Fruit fly (Drosophila melanogaster) whole organism, embryonic: ENCODE measurements around the gene Kdm5.

Source experiments
- ATbp ChIP-seq: fragments of 200-800 bp; sonication (Bioruptor generic); optimal IDR thresholded peaks from 2 replicates; lab custom pipeline; 2017; ENCODE audit warnings: missing biosample characterization, mild to moderate bottlenecking, missing genetic modification characterization, missing genetic modification reagents
- B-H2 ChIP-seq: fragments of 200-800 bp; sonication (Bioruptor generic); optimal IDR thresholded peaks from 2 replicates; lab custom pipeline; 2018; ENCODE audit warnings: missing biosample characterization, mild to moderate bottlenecking, missing genetic modification characterization
- CG10366 ChIP-seq: fragments of 200-800 bp; sonication (Bioruptor generic); IDR thresholded peaks from 2 replicates; pipeline ENCODE4 v1.3.6; 2022; ENCODE audit warnings: missing biosample characterization, missing genetic modification characterization
- CG10959 ChIP-seq: fragments of 200-800 bp; sonication (Bioruptor generic); IDR thresholded peaks from 2 replicates; pipeline ENCODE4 v1.3.6; 2022; ENCODE audit warnings: missing biosample characterization, missing genetic modification characterization
- CG12299 ChIP-seq: fragments of 200-800 bp; sonication (Bioruptor generic); optimal IDR thresholded peaks from 2 replicates; lab custom pipeline; 2018; ENCODE audit warnings: missing biosample characterization, mild to moderate bottlenecking, missing genetic modification characterization
- CG1233 ChIP-seq: fragments of 200-800 bp; sonication (Bioruptor generic); optimal IDR thresholded peaks from 4 replicates; lab custom pipeline; 2018; ENCODE audit warnings: missing biosample characterization, mild to moderate bottlenecking, missing genetic modification characterization
- CG12659 ChIP-seq: fragments of 200-800 bp; sonication (Bioruptor generic); optimal IDR thresholded peaks from 3 replicates; lab custom pipeline; 2017; ENCODE audit warnings: mild to moderate bottlenecking, missing biosample characterization, missing genetic modification reagents, missing genetic modification characterization
- CG13894 ChIP-seq: fragments of 200-800 bp; sonication (Bioruptor generic); optimal IDR thresholded peaks from 3 replicates; lab custom pipeline; 2018; ENCODE audit warnings: missing biosample characterization, mild to moderate bottlenecking, missing genetic modification characterization, moderate library complexity
- CG14710 ChIP-seq: fragments of 200-800 bp; sonication (Bioruptor generic); optimal IDR thresholded peaks from 3 replicates; lab custom pipeline; 2019; ENCODE audit warnings: missing biosample characterization, mild to moderate bottlenecking, missing genetic modification characterization, moderate library complexity
- CG15479 ChIP-seq: fragments of 200-800 bp; sonication (Bioruptor generic); optimal IDR thresholded peaks from 3 replicates; lab custom pipeline; 2019; ENCODE audit warnings: missing biosample characterization, mild to moderate bottlenecking, missing genetic modification characterization, moderate library complexity
- CG1602 ChIP-seq: fragments of 200-800 bp; sonication (Bioruptor generic); optimal IDR thresholded peaks from 3 replicates; lab custom pipeline; 2016; ENCODE audit warnings: missing biosample characterization, missing genetic modification characterization
- CG17385 ChIP-seq: fragments of 200-800 bp; sonication (Bioruptor generic); optimal IDR thresholded peaks from 3 replicates; lab custom pipeline; 2018; ENCODE audit warnings: missing biosample characterization, mild to moderate bottlenecking, missing genetic modification characterization
- CG17912 ChIP-seq: fragments of 200-800 bp; sonication (Bioruptor generic); optimal IDR thresholded peaks from 2 replicates; lab custom pipeline; 2018; ENCODE audit warnings: missing biosample characterization, mild to moderate bottlenecking, missing genetic modification characterization
- CG3065 ChIP-seq: fragments of 200-800 bp; sonication (Bioruptor generic); optimal IDR thresholded peaks from 2 replicates; lab custom pipeline; 2016; ENCODE audit warnings: missing biosample characterization, missing genetic modification characterization
- CG4282 ChIP-seq: fragments of 200-800 bp; sonication (Bioruptor generic); optimal IDR thresholded peaks from 2 replicates; lab custom pipeline; 2016; ENCODE audit warnings: missing biosample characterization, missing genetic modification characterization
- CG6175 ChIP-seq: fragments of 200-800 bp; sonication (Bioruptor generic); IDR thresholded peaks from 3 replicates; pipeline ENCODE4 v1.3.6; 2022; ENCODE audit warnings: missing biosample characterization, missing genetic modification characterization
- CG7987 ChIP-seq: fragments of 200-800 bp; sonication (Bioruptor generic); optimal IDR thresholded peaks from 2 replicates; lab custom pipeline; 2018; ENCODE audit warnings: missing biosample characterization, mild to moderate bottlenecking, missing genetic modification characterization, moderate library complexity
- CG9817 ChIP-seq: fragments of 200-800 bp; sonication (Bioruptor generic); optimal IDR thresholded peaks from 2 replicates; lab custom pipeline; 2018; ENCODE audit warnings: missing biosample characterization, mild to moderate bottlenecking, missing genetic modification characterization, moderate library complexity
- E2f2 ChIP-seq: fragments of 200-800 bp; sonication (Bioruptor generic); IDR thresholded peaks from 2 replicates; pipeline ENCODE4 v1.3.6; 2022; ENCODE audit warnings: missing biosample characterization, missing genetic modification characterization
- Hand ChIP-seq: fragments of 200-800 bp; sonication (Bioruptor generic); optimal IDR thresholded peaks from 2 replicates; lab custom pipeline; 2017; ENCODE audit warnings: mild to moderate bottlenecking, missing biosample characterization, missing genetic modification reagents, missing genetic modification characterization
- HmgZ ChIP-seq: fragments of 200-800 bp; sonication (Bioruptor generic); optimal IDR thresholded peaks from 2 replicates; lab custom pipeline; 2018; ENCODE audit warnings: missing biosample characterization, mild to moderate bottlenecking, missing genetic modification characterization
- Lim3 ChIP-seq: fragments of 200-800 bp; sonication (Bioruptor generic); IDR thresholded peaks from 2 replicates; pipeline ENCODE4 v1.3.6; 2022; ENCODE audit warnings: missing biosample characterization, missing genetic modification characterization
- MBD-R2 ChIP-seq: fragments of 200-800 bp; sonication (Bioruptor generic); IDR thresholded peaks from 2 replicates; pipeline ENCODE4 v1.3.6; 2022; ENCODE audit warnings: missing biosample characterization, missing genetic modification characterization
- NC2β ChIP-seq: fragments of 200-800 bp; sonication (Bioruptor generic); optimal IDR thresholded peaks from 2 replicates; lab custom pipeline; 2016; ENCODE audit warnings: missing biosample characterization, missing genetic modification characterization
- NFAT ChIP-seq: fragments of 200-800 bp; sonication (Bioruptor generic); IDR thresholded peaks from 2 replicates; pipeline ENCODE4 v1.3.6; 2022; ENCODE audit warnings: missing biosample characterization, missing genetic modification characterization
- Nf-YC ChIP-seq: fragments of 200-800 bp; optimal IDR thresholded peaks from 3 replicates; lab custom pipeline; 2019; ENCODE audit warnings: missing biosample characterization, mild to moderate bottlenecking, missing genetic modification characterization, moderate library complexity
- NfI ChIP-seq: fragments of 200-800 bp; sonication (Bioruptor generic); optimal IDR thresholded peaks from 3 replicates; lab custom pipeline; 2018; ENCODE audit warnings: missing biosample characterization, mild to moderate bottlenecking, missing genetic modification characterization, moderate library complexity
- Six4 ChIP-seq: fragments of 200-800 bp; sonication (Bioruptor generic); optimal IDR thresholded peaks from 2 replicates; lab custom pipeline; 2016; ENCODE audit warnings: missing biosample characterization, missing genetic modification characterization
- Sry-δ ChIP-seq: fragments of 200-800 bp; sonication (Bioruptor generic); optimal IDR thresholded peaks from 2 replicates; lab custom pipeline; 2016; ENCODE audit warnings: missing biosample characterization, missing genetic modification characterization
- Xbp1 ChIP-seq: fragments of 200-800 bp; sonication (Bioruptor generic); optimal IDR thresholded peaks from 3 replicates; lab custom pipeline; 2016; ENCODE audit warnings: missing biosample characterization, mild to moderate bottlenecking, missing genetic modification characterization
- abd-A ChIP-seq: fragments of 200-800 bp; sonication (Bioruptor generic); optimal IDR thresholded peaks from 3 replicates; lab custom pipeline; 2019; ENCODE audit warnings: missing biosample characterization, mild to moderate bottlenecking, missing genetic modification characterization, moderate library complexity
- bbx ChIP-seq: fragments of 200-800 bp; sonication (Bioruptor generic); IDR thresholded peaks from 2 replicates; pipeline ENCODE4 v1.3.6; 2022; ENCODE audit warnings: missing biosample characterization, missing genetic modification characterization; ENCODE audit not compliant: partially characterized antibody
- bigmax ChIP-seq: fragments of 200-800 bp; sonication (Bioruptor generic); optimal IDR thresholded peaks from 2 replicates; lab custom pipeline; 2018; ENCODE audit warnings: missing biosample characterization, mild to moderate bottlenecking, missing genetic modification characterization
- dimm ChIP-seq: fragments of 200-800 bp; sonication (Bioruptor generic); IDR thresholded peaks from 2 replicates; pipeline ENCODE4 v1.3.6; 2022; ENCODE audit warnings: missing biosample characterization, missing genetic modification characterization
- ems ChIP-seq: fragments of 200-800 bp; sonication (Bioruptor generic); optimal IDR thresholded peaks from 3 replicates; lab custom pipeline; 2016; ENCODE audit warnings: missing biosample characterization, missing genetic modification characterization
- fru ChIP-seq: fragments of >200 bp; optimal IDR thresholded peaks from 2 replicates; lab custom pipeline; 2017
- gce ChIP-seq: fragments of 200-800 bp; sonication (Bioruptor generic); IDR thresholded peaks from 3 replicates; pipeline ENCODE4 v1.3.6; 2022; ENCODE audit warnings: missing biosample characterization, missing genetic modification characterization
- grau ChIP-seq: fragments of 200-800 bp; optimal IDR thresholded peaks from 3 replicates; lab custom pipeline; 2019; ENCODE audit warnings: missing biosample characterization, mild to moderate bottlenecking, missing genetic modification characterization, moderate library complexity
- gro ChIP-seq: fragments of 200-800 bp; sonication (Bioruptor generic); optimal IDR thresholded peaks from 2 replicates; lab custom pipeline; 2016; ENCODE audit warnings: missing biosample characterization, missing genetic modification characterization
- ind ChIP-seq: fragments of 200-800 bp; sonication (Bioruptor generic); optimal IDR thresholded peaks from 3 replicates; lab custom pipeline; 2016; ENCODE audit warnings: missing biosample characterization, missing genetic modification characterization
- luna ChIP-seq: fragments of 200-800 bp; sonication (Bioruptor generic); optimal IDR thresholded peaks from 2 replicates; lab custom pipeline; 2016; ENCODE audit warnings: missing biosample characterization, missing genetic modification characterization
- pb ChIP-seq: fragments of 200-800 bp; sonication (Bioruptor generic); optimal IDR thresholded peaks from 3 replicates; lab custom pipeline; 2016; ENCODE audit warnings: missing biosample characterization, missing genetic modification characterization
- pnt ChIP-seq: fragments of 200-800 bp; sonication (Bioruptor generic); optimal IDR thresholded peaks from 3 replicates; lab custom pipeline; 2016; ENCODE audit warnings: missing biosample characterization, missing genetic modification characterization
- run ChIP-seq: fragments of 200-800 bp; sonication (Bioruptor generic); optimal IDR thresholded peaks from 3 replicates; lab custom pipeline; 2018; ENCODE audit warnings: missing biosample characterization, mild to moderate bottlenecking, missing genetic modification characterization
- shn ChIP-seq: fragments of 200-800 bp; sonication (Bioruptor generic); optimal IDR thresholded peaks from 3 replicates; lab custom pipeline; 2016; ENCODE audit warnings: missing biosample characterization, missing genetic modification characterization
- sima ChIP-seq: fragments of 200-800 bp; sonication (Bioruptor generic); optimal IDR thresholded peaks from 2 replicates; lab custom pipeline; 2016; ENCODE audit warnings: missing biosample characterization, missing genetic modification characterization
- so ChIP-seq: fragments of 200-800 bp; sonication (Bioruptor generic); IDR thresholded peaks from 3 replicates; pipeline ENCODE4 v1.3.6; 2022; ENCODE audit warnings: missing biosample characterization, missing genetic modification characterization
- ssp ChIP-seq: fragments of 200-800 bp; sonication (Bioruptor generic); IDR thresholded peaks from 2 replicates; pipeline ENCODE4 v1.3.6; 2022; ENCODE audit warnings: missing biosample characterization, missing genetic modification characterization
- wdn ChIP-seq: fragments of 200-800 bp; sonication (Bioruptor generic); IDR thresholded peaks from 2 replicates; pipeline ENCODE4 v1.3.6; 2022; ENCODE audit warnings: missing biosample characterization, missing genetic modification characterization
- zfh2 ChIP-seq: fragments of 200-800 bp; sonication (Bioruptor generic); optimal IDR thresholded peaks from 2 replicates; lab custom pipeline; 2016; ENCODE audit warnings: missing biosample characterization, missing genetic modification characterization

Gene Kdm5

dm6 chr2L:6045972-6046718 is 46.8 kb upstream of the Kdm5 start, which contains the start of gene Pfas (continued):
- no peak for TF ChIP-seq wdn
- peak; percentile 82 for TF ChIP-seq E2f2 (GFP tag; lab: Robert Waterston, UW)
- TF ChIP-seq CG10959 (GFP tag; lab: Robert Waterston, UW): peak; percentile 54
- peak; percentile 3 for TF ChIP-seq sima
- no peak for TF ChIP-seq CG15479 (GFP tag; lab: Kevin White, UChicago)
- TF ChIP-seq CG12299 (tag; lab: Kevin White, UChicago): no peak
- peak; percentile 36; the same call in 1 of the 2 replicates for TF ChIP-seq CG10366 (GFP tag; lab: Robert Waterston, UW)
- TF ChIP-seq gro (GFP tag; lab: Kevin White, UChicago): peak; percentile 84
- TF ChIP-seq bbx (GFP tag; lab: Robert Waterston, UW): 0 out of 2 replicates have a peak, but pooled peaks have one; percentile 22
- TF ChIP-seq CG4282 (GFP tag; lab: Kevin White, UChicago): peak; percentile 27
- TF ChIP-seq CG9817 (tag; lab: Kevin White, UChicago): peak; percentile 31
- TF ChIP-seq B-H2: peak; percentile 83
- TF ChIP-seq CG1233 (GFP tag; lab: Kevin White, UChicago): peak; percentile 54
- peak; percentile 37 for TF ChIP-seq MBD-R2 (GFP tag; lab: Robert Waterston, UW)
- peak; percentile 20 for TF ChIP-seq ATbp (GFP tag; lab: Kevin White, UChicago)
- TF ChIP-seq NC2β: peak; percentile 12
- TF ChIP-seq Sry-δ (GFP tag; lab: Kevin White, UChicago): peak; percentile 34
- peak; percentile 70 for TF ChIP-seq CG12659 (GFP tag; lab: Kevin White, UChicago)
- no peak for TF ChIP-seq CG1602 (GFP tag; lab: Kevin White, UChicago)
- TF ChIP-seq CG14710 (tag; lab: Kevin White, UChicago): peak; percentile 16
- TF ChIP-seq CG7987 (GFP tag; lab: Kevin White, UChicago): peak; percentile 74
- peak; percentile 6 for TF ChIP-seq CG17912 (GFP tag; lab: Kevin White, UChicago)
- peak; percentile 30 for TF ChIP-seq Six4 (GFP tag; lab: Kevin White, UChicago)
- peak; percentile 44 for TF ChIP-seq shn
- peak; percentile 87 for TF ChIP-seq HmgZ
- TF ChIP-seq Lim3: no peak
- peak; percentile 72 for TF ChIP-seq zfh2 (GFP tag; lab: Kevin White, UChicago)
- TF ChIP-seq NFAT (GFP tag; lab: Robert Waterston, UW): peak; percentile 54; the same call in 1 of the 2 replicates
- TF ChIP-seq gce (GFP tag; lab: Robert Waterston, UW): 0 out of 3 replicates have a peak, but pooled peaks have one; percentile 30
- peak; percentile 41 for TF ChIP-seq ems (GFP tag; lab: Kevin White, UChicago)
- TF ChIP-seq CG13894 (tag; lab: Kevin White, UChicago): peak; percentile 58
- no peak for TF ChIP-seq ssp
- peak; percentile 26 for TF ChIP-seq CG17385
- TF ChIP-seq NfI: peak; percentile 63
- peak; percentile 63 for TF ChIP-seq grau (tag; lab: Kevin White, UChicago)
- TF ChIP-seq pb (GFP tag; lab: Kevin White, UChicago): peak; percentile 38
- TF ChIP-seq so (GFP tag; lab: Robert Waterston, UW): no peak
- TF ChIP-seq CG6175 (GFP tag; lab: Robert Waterston, UW): no peak
- peak; percentile 55 for TF ChIP-seq ind
- peak; percentile 23 for TF ChIP-seq Hand
- peak; percentile 76 for TF ChIP-seq Nf-YC
- no peak for TF ChIP-seq luna (GFP tag; lab: Kevin White, UChicago)
- no peak for TF ChIP-seq CG3065 (GFP tag; lab: Kevin White, UChicago)
- no peak for TF ChIP-seq fru
- TF ChIP-seq Xbp1 (GFP tag; lab: Kevin White, UChicago): peak; percentile 52
- TF ChIP-seq dimm (GFP tag; lab: Robert Waterston, UW): no peak
- no peak for TF ChIP-seq bigmax
- TF ChIP-seq pnt (GFP tag; lab: Kevin White, UChicago): peak; percentile 3
- no peak for TF ChIP-seq abd-A (tag; lab: Kevin White, UChicago)
- no peak for TF ChIP-seq run (tag; lab: Kevin White, UChicago)
